Worm (Caenorhabditis elegans): Measurements from ENCODE around the gene haf-2.

Gene haf-2

DNA sequence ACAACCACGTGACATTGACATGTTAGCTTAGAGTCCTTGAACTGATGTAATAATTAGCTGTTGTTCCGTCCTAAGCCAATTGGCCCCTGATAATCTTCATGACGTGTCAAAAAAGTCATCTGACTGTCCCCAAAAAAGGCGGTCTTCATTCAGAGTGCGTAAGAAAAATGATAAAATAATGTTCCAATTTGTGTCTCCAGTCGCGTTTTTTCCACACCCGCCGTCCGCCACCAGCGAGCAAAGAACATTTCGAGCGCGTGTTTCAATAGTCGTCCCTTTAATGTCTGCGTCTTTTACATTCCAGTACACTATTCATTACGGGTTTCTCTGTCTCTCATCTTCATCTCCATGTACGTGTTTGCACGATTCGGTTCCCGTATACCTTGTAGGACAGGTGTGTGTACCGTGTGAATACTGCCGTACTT is 18.7 kb downstream of the haf-2 start:
- no peak for TF ChIP-seq unc-62 (GFP tag; optimal IDR thresholded peaks at IDR 0.05)

DNA sequence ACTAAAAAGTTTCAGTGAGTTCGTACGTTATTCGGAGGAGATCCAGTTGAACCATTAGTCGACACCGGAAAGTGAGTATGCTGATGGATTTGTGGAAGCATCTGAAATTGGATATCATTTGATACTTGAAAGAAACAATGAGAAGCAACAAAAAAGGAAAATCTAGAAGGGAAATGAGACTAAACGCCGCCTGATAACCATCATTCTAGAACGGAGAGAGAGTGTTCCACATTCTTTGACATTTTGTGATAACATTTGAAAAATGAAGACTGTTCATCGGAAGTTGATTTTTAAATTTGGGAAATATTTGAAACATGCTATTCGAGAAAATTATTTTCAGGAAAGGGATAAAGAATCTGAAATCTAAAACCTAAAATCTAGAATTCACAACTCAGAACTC is 25.0 kb downstream of the haf-2 start, which contains the start of gene npax-1:
Gene npax-1, minus strand, starts transcription at position 101 of the 400 bp plus-strand sequence.
- no peak for TF ChIP-seq unc-62 (GFP tag; optimal IDR thresholded peaks at IDR 0.05)

DNA sequence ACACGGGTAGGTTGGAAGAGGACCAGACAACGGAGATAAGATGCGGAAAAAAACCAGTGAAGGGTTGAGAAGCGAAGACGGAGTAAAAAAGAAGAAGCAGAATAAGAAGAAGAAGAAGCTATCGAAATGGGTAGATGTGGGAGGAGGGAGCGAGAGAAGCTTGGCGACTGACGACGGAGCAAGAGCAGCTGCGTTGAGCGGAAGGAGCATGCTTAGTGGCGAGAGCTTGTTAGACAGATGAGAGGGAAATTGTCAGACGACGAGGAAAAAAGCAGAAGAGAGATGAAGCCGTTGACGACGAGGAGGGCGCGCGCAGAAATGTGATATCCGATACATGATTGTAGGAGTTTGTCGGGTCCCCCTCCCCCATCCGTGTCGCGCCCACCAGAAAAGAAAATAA is 29.2 kb downstream of the haf-2 start:
- no peak for TF ChIP-seq unc-62 (GFP tag; optimal IDR thresholded peaks at IDR 0.05)

DNA sequence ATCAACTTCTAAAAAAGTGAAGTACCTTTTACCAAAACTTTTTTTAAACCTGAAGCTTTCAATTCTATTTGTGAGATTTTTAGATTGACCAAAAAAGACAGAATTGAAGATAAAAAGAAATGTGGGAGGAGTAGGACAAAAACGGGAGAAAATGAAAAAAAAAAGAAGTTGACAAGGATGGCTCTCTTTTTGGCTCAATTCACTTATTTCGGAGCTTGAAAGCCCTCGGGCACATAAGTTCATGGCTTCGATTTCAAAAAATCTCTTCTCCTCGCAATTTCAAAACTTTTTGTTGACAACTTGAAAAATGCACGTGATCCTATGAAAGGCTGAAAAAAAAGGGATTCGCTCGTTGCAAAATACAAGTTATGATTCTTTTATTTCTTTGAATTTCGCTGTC is 30.0 kb downstream of the haf-2 start:
- no peak for TF ChIP-seq unc-62 (GFP tag; optimal IDR thresholded peaks at IDR 0.05)

DNA sequence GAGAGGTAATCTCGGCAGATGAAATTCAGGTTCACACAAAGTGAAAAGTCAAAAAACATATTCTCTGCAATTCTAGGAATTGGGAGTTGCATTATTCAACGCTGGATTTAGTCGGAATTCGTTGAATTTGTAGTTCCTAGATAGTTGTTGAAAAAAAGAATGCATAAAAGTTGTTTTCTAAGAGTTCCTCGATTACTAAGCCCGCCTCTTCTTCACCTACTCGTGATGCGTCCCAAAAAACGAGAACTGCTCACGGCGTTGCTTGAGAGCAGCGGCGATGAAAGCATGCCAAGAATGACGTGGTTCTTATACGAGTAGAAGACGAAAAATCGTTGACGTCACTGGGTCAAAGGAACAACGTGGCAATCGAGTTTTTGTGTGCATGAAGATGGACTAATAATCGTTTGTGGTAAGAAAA is 31.2 kb downstream of the haf-2 start:
- no peak for TF ChIP-seq unc-62 (GFP tag; optimal IDR thresholded peaks at IDR 0.05)

DNA sequence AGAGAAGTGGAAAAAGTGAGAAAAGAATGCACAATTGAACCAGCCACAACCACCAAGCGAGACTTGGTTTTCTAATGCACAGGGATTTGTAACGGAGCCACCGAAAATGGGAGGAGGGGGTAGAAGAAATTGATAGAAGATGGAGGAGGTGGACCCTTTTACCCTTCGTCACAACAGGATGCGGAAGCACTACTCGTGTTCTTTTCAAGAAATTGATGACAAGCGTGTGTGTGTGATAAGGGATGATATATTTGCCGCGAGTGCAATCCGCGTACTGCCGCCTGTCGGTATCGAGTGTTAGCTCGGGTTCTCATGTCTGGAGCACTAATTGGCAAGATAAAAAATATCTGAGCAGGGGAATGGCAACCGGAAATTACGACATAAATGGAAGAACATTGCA is 32.3 kb downstream of the haf-2 start, which contains the start of gene F21D12.3:
Gene F21D12.3, minus strand, starts transcription at position 101 of the 400 bp plus-strand sequence.
- no peak for TF ChIP-seq unc-62 (GFP tag; optimal IDR thresholded peaks at IDR 0.05)

DNA sequence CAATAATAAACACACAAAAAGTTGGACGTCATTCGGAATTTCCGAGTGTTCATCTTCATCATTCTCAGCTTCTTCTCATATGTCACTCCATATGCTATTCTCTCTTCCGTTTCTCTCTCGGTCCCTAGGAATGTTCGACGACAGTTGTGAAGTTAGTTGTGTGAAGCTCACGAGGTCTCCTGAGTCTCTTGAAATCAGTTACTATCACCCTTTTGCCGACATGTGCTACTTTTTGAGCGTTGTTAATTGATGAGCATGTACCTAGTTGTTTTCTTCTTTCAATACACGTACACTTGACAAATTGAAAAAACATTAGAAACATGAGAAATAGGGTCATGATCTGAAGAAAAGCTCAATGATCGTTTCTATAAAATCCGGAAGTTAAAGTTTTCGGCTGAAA is 32.9 kb downstream of the haf-2 start:
- TF ChIP-seq unc-62 (GFP tag; optimal IDR thresholded peaks at IDR 0.05), result no peak

DNA sequence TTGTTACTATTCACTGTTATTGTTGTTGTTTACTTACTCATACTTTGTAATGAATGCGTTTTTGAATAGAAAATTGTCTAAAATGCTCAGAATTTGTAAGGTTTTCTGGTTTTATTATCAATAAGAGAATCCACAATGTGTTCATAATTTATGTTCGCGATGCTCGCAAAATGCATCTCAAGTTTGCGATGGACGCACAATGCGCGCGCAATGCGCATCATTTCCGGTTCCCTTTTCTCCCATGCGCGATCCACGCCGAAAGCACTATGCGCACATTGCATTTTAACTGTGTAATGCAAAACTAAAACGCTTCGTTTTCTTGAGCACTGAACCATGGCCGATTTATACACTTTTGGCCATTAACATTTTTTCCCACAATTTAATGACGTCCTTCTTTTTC is 36.8 kb downstream of the haf-2 start:
- TF ChIP-seq unc-62 (GFP tag; optimal IDR thresholded peaks at IDR 0.05), result no peak

DNA sequence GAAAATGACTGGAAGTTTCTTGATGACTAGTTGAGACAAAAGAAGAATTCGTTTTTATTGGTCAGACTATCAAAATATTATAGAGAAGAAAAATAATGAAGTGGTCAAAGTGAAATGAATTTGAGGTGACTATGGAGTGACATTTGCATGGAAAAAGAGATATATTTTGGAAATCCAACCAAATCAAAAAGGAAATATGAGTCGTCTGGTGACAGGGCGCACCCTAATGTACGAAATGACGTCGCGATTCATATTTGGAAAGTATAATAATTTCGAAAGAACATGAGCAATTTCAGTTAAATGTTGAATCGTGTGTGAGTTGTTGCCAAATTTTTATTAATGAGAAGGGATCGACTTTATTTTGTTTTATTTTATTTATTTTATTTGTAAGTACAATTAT is 38.8 kb downstream of the haf-2 start, which contains the start of gene F21D12.2:
Gene F21D12.2, plus strand, starts transcription at position 301 of the 400 bp plus-strand sequence.
- no peak for TF ChIP-seq unc-62 (GFP tag; optimal IDR thresholded peaks at IDR 0.05)

DNA sequence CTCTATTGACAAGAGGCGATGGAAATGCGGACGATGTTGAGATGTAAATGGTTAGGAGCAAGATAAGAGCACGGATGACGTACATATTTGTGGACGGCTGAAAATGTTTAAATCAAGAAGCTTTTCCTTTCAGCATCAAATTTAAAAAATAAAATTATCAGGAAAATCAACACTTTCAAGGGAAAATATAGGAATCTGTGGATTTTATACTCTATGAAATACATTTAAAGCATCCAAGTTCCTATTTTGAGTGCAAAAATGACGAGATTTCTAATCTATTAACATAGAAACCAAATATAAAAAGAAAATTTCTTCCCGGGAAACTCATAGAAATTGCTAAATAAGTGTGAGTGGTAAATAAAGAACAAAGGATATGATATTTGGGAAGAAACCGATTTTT is 42.1 kb downstream of the haf-2 start, which contains the start of gene F45E12.6:
Gene F45E12.6, minus strand, starts transcription at position 101 of the 400 bp plus-strand sequence.
- TF ChIP-seq unc-62 (GFP tag; optimal IDR thresholded peaks at IDR 0.05), result no peak

DNA sequence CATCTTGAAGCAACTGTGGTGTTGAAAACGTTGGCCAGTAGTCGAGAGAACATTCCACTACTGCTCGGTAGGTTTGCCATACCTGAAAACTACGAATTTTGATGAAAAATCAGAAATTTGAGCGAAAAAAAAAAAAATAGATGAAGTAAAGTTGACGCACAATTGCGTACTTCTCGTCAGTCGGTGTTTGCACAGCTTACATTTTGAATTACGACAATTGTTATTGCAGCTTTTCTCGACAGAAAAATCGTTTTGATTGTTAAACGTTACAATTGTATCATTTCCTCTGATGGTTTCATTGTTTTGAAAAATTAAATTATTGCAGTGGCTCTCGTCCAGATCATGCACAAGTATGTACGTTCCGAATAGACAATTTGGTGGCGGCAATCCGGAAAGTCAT is 46.2 kb downstream of the haf-2 start, which contains the start of the genes F45E12.5 and cnep-1:
Gene F45E12.5, minus strand, starts transcription at position 93 of the 400 bp plus-strand sequence.
Gene cnep-1, plus strand, starts transcription at position 326 of the 400 bp plus-strand sequence.
- TF ChIP-seq unc-62 (GFP tag; optimal IDR thresholded peaks at IDR 0.05), result no peak

DNA sequence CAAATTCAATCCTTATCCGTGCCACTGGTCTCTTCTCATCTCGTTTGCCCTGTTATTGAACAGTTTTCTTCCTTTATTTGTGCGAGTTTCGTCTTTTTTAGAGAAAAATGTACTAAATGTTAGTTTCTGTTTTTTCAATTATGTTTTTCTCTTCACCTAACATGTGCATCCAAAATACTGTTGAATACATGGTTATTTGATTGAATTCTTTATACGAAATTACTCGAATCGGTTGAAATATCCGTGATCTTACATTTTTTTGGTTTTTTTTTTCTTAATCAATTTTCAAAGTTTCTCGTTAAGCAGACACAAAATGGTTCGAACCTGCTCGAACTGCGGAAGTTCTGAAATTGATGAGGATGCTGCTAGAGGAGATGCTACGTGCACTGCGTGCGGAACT is 50.7 kb downstream of the haf-2 start, which contains the start of gene brf-1:
Gene brf-1, plus strand, starts transcription at position 301 of the 400 bp plus-strand sequence.
- TF ChIP-seq unc-62 (GFP tag; optimal IDR thresholded peaks at IDR 0.05), result no peak

All from whole organism, dauer.